Fruit fly (Drosophila melanogaster): ENCODE results near the gene CG4502.

Gene CG4502

dm6 chr2L:7148919-7149318 lies 55.1 kb downstream of the CG4502 start (continued):
- no peak for TF ChIP-seq CG17186 (GFP tag; optimal IDR thresholded peaks at IDR 0.05)
- TF ChIP-seq CG1233 (GFP tag; optimal IDR thresholded peaks at IDR 0.05): no peak
- no peak for TF ChIP-seq Spps (tag; optimal IDR thresholded peaks at IDR 0.05)
- TF ChIP-seq Oli (tag; optimal IDR thresholded peaks at IDR 0.05): peak; percentile 52
- TF ChIP-seq Ets65A (GFP tag): peak; percentile 91
- TF ChIP-seq CG13424 (tag; optimal IDR thresholded peaks at IDR 0.05): peak; percentile 55
- TF ChIP-seq emc (GFP tag; optimal IDR thresholded peaks at IDR 0.05): no peak
- no peak for TF ChIP-seq Hey (tag; optimal IDR thresholded peaks at IDR 0.05)
- TF ChIP-seq CG5180 (GFP tag; optimal IDR thresholded peaks at IDR 0.05): no peak
- no peak for TF ChIP-seq scrt (GFP tag; optimal IDR thresholded peaks at IDR 0.05)
- no peak for TF ChIP-seq Six4 (GFP tag; optimal IDR thresholded peaks at IDR 0.05)
- no peak for TF ChIP-seq CG4282 (GFP tag; optimal IDR thresholded peaks at IDR 0.05)
- TF ChIP-seq CG1603 (tag; optimal IDR thresholded peaks at IDR 0.05): peak; percentile 60
- no peak for TF ChIP-seq CG6175 (GFP tag; IDR thresholded peaks at IDR 0.05)
- peak; percentile 66 for TF ChIP-seq CG11504 (tag; optimal IDR thresholded peaks at IDR 0.05)
- TF ChIP-seq CG30431 (GFP tag; optimal IDR thresholded peaks at IDR 0.05): no peak
- TF ChIP-seq ase (GFP tag; IDR thresholded peaks at IDR 0.05): no peak
- TF ChIP-seq ewg (GFP tag; optimal IDR thresholded peaks at IDR 0.05): peak; percentile 3
- TF ChIP-seq CG4328 (GFP tag; optimal IDR thresholded peaks at IDR 0.05): no peak
- TF ChIP-seq tup (GFP tag; optimal IDR thresholded peaks at IDR 0.05): no peak
- TF ChIP-seq phol (tag; optimal IDR thresholded peaks at IDR 0.05): peak; percentile 59
- TF ChIP-seq Nf-YA (GFP tag; IDR thresholded peaks at IDR 0.05): no peak
- TF ChIP-seq HmgD (GFP tag; optimal IDR thresholded peaks at IDR 0.05): no peak
- TF ChIP-seq ab (GFP tag; optimal IDR thresholded peaks at IDR 0.05): no peak
- TF ChIP-seq CG15073 (GFP tag; optimal IDR thresholded peaks at IDR 0.05): no peak
- TF ChIP-seq sna (GFP tag; IDR thresholded peaks at IDR 0.05; ENCODE audit: partially characterized antibody): no peak
- no peak for TF ChIP-seq Mrtf (GFP tag; IDR thresholded peaks at IDR 0.05)
- no peak for TF ChIP-seq sqz (GFP tag; optimal IDR thresholded peaks at IDR 0.05)
- TF ChIP-seq CG32767 (GFP tag; IDR thresholded peaks at IDR 0.05): peak; percentile 23; the same call in 1 of the 2 replicates
- TF ChIP-seq dysf (GFP tag; IDR thresholded peaks at IDR 0.05): peak; percentile 52
- no peak for TF ChIP-seq D (optimal IDR thresholded peaks at IDR 0.05)
- TF ChIP-seq D (GFP tag; optimal IDR thresholded peaks at IDR 0.05): no peak
- TF ChIP-seq HLHmδ (GFP tag; optimal IDR thresholded peaks at IDR 0.05): no peak
- no peak for TF ChIP-seq ro (GFP tag; IDR thresholded peaks at IDR 0.05)
- TF ChIP-seq gro (GFP tag; optimal IDR thresholded peaks at IDR 0.05): no peak
- TF ChIP-seq CG10267 (tag; optimal IDR thresholded peaks at IDR 0.05): peak; percentile 2
- TF ChIP-seq vnd (GFP tag; IDR thresholded peaks at IDR 0.05; ENCODE audit: partially characterized antibody): no peak
- no peak for TF ChIP-seq ems (GFP tag; optimal IDR thresholded peaks at IDR 0.05)
- TF ChIP-seq CG3065 (GFP tag; optimal IDR thresholded peaks at IDR 0.05): no peak
- TF ChIP-seq CG34376 (GFP tag; optimal IDR thresholded peaks at IDR 0.05): no peak
- no peak for TF ChIP-seq Atf6 (GFP tag; IDR thresholded peaks at IDR 0.05)
- TF ChIP-seq mirr (GFP tag; optimal IDR thresholded peaks at IDR 0.05): no peak
- no peak for TF ChIP-seq prd (optimal IDR thresholded peaks at IDR 0.05)
- TF ChIP-seq prd (GFP tag; IDR thresholded peaks at IDR 0.05): peak; percentile 73; the same call in 2 of the 3 replicates
- no peak for TF ChIP-seq Camta (GFP tag; optimal IDR thresholded peaks at IDR 0.05)
- TF ChIP-seq CG33557 (GFP tag; optimal IDR thresholded peaks at IDR 0.05): no peak
- TF ChIP-seq Chrac-16 (GFP tag; optimal IDR thresholded peaks at IDR 0.05): peak; percentile 30
- TF ChIP-seq CG8944 (GFP tag; optimal IDR thresholded peaks at IDR 0.05): no peak
- no peak for TF ChIP-seq CG3407 (GFP tag; optimal IDR thresholded peaks at IDR 0.05)
- no peak for TF ChIP-seq vfl (GFP tag; optimal IDR thresholded peaks at IDR 0.05)
- no peak for TF ChIP-seq CG9932 (GFP tag; IDR thresholded peaks at IDR 0.05)
- no peak for TF ChIP-seq toy (GFP tag; IDR thresholded peaks at IDR 0.05)
- no peak for TF ChIP-seq hb (GFP tag; IDR thresholded peaks at IDR 0.05; ENCODE audit: partially characterized antibody)
